Fruit fly (Drosophila melanogaster) whole organism, embryonic: Measurements from ENCODE around the gene Jarid2.

ENCODE experiments used
- ATbp ChIP-seq: fragments of 200-800 bp; sonication (Bioruptor generic); optimal IDR thresholded peaks from 2 replicates; lab custom pipeline; 2017; ENCODE audit warnings: missing biosample characterization, mild to moderate bottlenecking, missing genetic modification characterization, missing genetic modification reagents
- Bgb ChIP-seq: fragments of 200-800 bp; sonication (Bioruptor generic); IDR thresholded peaks from 2 replicates; pipeline ENCODE4 v1.3.6; 2022; ENCODE audit warnings: missing biosample characterization, missing genetic modification characterization; ENCODE audit not compliant: partially characterized antibody
- Bteb2 ChIP-seq: fragments of 200-800 bp; sonication (Bioruptor generic); optimal IDR thresholded peaks from 2 replicates; lab custom pipeline; 2016; ENCODE audit warnings: missing biosample characterization, missing genetic modification characterization
- CG10366 ChIP-seq: fragments of 200-800 bp; sonication (Bioruptor generic); IDR thresholded peaks from 2 replicates; pipeline ENCODE4 v1.3.6; 2022; ENCODE audit warnings: missing biosample characterization, missing genetic modification characterization
- CG1233 ChIP-seq: fragments of 200-800 bp; sonication (Bioruptor generic); optimal IDR thresholded peaks from 4 replicates; lab custom pipeline; 2018; ENCODE audit warnings: missing biosample characterization, mild to moderate bottlenecking, missing genetic modification characterization
- CG14441 ChIP-seq: fragments of 200-800 bp; sonication (Bioruptor generic); IDR thresholded peaks from 2 replicates; pipeline ENCODE4 v1.3.6; 2022; ENCODE audit warnings: missing biosample characterization, missing genetic modification characterization
- CG16779 ChIP-seq: fragments of 200-800 bp; sonication (Bioruptor generic); IDR thresholded peaks from 2 replicates; pipeline ENCODE4 v1.3.6; 2022; ENCODE audit warnings: missing biosample characterization, missing genetic modification characterization
- CG2116 ChIP-seq: fragments of 200-800 bp; sonication (Bioruptor generic); optimal IDR thresholded peaks from 3 replicates; lab custom pipeline; 2018; ENCODE audit warnings: missing biosample characterization, mild to moderate bottlenecking, missing genetic modification characterization
- CG2202 ChIP-seq: fragments of 200-800 bp; sonication (Bioruptor generic); optimal IDR thresholded peaks from 2 replicates; lab custom pipeline; 2018; ENCODE audit warnings: missing biosample characterization, mild to moderate bottlenecking, missing genetic modification characterization
- CG31388 ChIP-seq: fragments of 200-800 bp; sonication (Bioruptor generic); optimal IDR thresholded peaks from 2 replicates; lab custom pipeline; 2016; ENCODE audit warnings: missing biosample characterization, missing genetic modification characterization
- CG3281 ChIP-seq: fragments of 200-800 bp; sonication (Bioruptor generic); optimal IDR thresholded peaks from 3 replicates; lab custom pipeline; 2017; ENCODE audit warnings: missing biosample characterization, mild to moderate bottlenecking, missing genetic modification characterization
- CG4360 ChIP-seq: fragments of 200-800 bp; sonication (Bioruptor generic); IDR thresholded peaks from 2 replicates; pipeline ENCODE4 v1.3.6; 2022; ENCODE audit warnings: missing biosample characterization, missing genetic modification characterization
- D ChIP-seq, 2 experiments: fragments of 200-800 bp in 1 of 2; fragments of >200 bp in 1 of 2; sonication (Bioruptor generic) in 1 of 2; optimal IDR thresholded peaks; 2 replicates in 1 of 2; 3 replicates in 1 of 2; lab custom pipeline; 2017; ENCODE audit warnings: mild to moderate bottlenecking in 1 of 2, missing biosample characterization in 1 of 2, missing genetic modification characterization in 1 of 2, missing genetic modification reagents in 1 of 2
- Dbx ChIP-seq: fragments of 200-800 bp; sonication (Bioruptor generic); IDR thresholded peaks from 3 replicates; pipeline ENCODE4 v1.3.6; 2022; ENCODE audit warnings: missing biosample characterization, missing genetic modification characterization
- Drgx ChIP-seq: fragments of 200-800 bp; sonication (Bioruptor generic); IDR thresholded peaks from 2 replicates; pipeline ENCODE4 v1.3.6; 2022; ENCODE audit warnings: missing biosample characterization, missing genetic modification characterization
- Elba2 ChIP-seq: fragments of 200-800 bp; sonication (Bioruptor generic); optimal IDR thresholded peaks from 3 replicates; lab custom pipeline; 2016; ENCODE audit warnings: missing biosample characterization, missing genetic modification characterization
- Ets65A ChIP-seq: fragments of 200-800 bp; sonication (Bioruptor generic); peaks from one replicate; lab custom pipeline; 2016; ENCODE audit warnings: missing biosample characterization, missing genetic modification characterization
- Hmr ChIP-seq: fragments of 200-800 bp; sonication (Bioruptor generic); optimal IDR thresholded peaks from 3 replicates; lab custom pipeline; 2017; ENCODE audit warnings: mild to moderate bottlenecking, missing biosample characterization, missing genetic modification reagents, missing genetic modification characterization
- Hr51 ChIP-seq, 2 experiments: fragments of 200-800 bp; sonication (Bioruptor generic); optimal IDR thresholded peaks; 2 replicates in 1 of 2; 3 replicates in 1 of 2; lab custom pipeline; 2016 to 2018; ENCODE audit warnings: missing biosample characterization in 2 of 2, missing genetic modification characterization in 2 of 2, mild to moderate bottlenecking in 1 of 2, moderate library complexity in 1 of 2
- Hr78 ChIP-seq, 2 experiments: fragments of 200-800 bp in 1 of 2; fragments of >200 bp in 1 of 2; sonication (Bioruptor generic) in 1 of 2; optimal IDR thresholded peaks; 2 replicates each; lab custom pipeline; 2017 to 2019; ENCODE audit warnings: missing biosample characterization in 2 of 2, missing genetic modification characterization in 2 of 2, mild to moderate bottlenecking in 1 of 2, moderate library complexity in 1 of 2
- Lhr ChIP-seq: fragments of 200-800 bp; sonication (Bioruptor generic); optimal IDR thresholded peaks from 3 replicates; lab custom pipeline; 2017; ENCODE audit warnings: mild to moderate bottlenecking, missing biosample characterization, missing genetic modification reagents, missing genetic modification characterization
- MBD-R2 ChIP-seq: fragments of 200-800 bp; sonication (Bioruptor generic); IDR thresholded peaks from 2 replicates; pipeline ENCODE4 v1.3.6; 2022; ENCODE audit warnings: missing biosample characterization, missing genetic modification characterization
- Med ChIP-seq: fragments of 200-800 bp; sonication (Bioruptor generic); peaks from one replicate; lab custom pipeline; 2016; ENCODE audit warnings: missing biosample characterization, missing genetic modification characterization, mild to moderate bottlenecking, inconsistent platforms, moderate library complexity
- Rx ChIP-seq: fragments of 200-800 bp; sonication (Bioruptor generic); IDR thresholded peaks from 2 replicates; pipeline ENCODE4 v1.3.6; 2022; ENCODE audit warnings: missing biosample characterization, missing genetic modification characterization
- Vsx1 ChIP-seq: fragments of 200-800 bp; sonication (Bioruptor generic); optimal IDR thresholded peaks from 2 replicates; lab custom pipeline; 2017; ENCODE audit warnings: missing biosample characterization, mild to moderate bottlenecking, missing genetic modification characterization, missing genetic modification reagents
- abd-A ChIP-seq: fragments of 200-800 bp; sonication (Bioruptor generic); optimal IDR thresholded peaks from 3 replicates; lab custom pipeline; 2019; ENCODE audit warnings: missing biosample characterization, mild to moderate bottlenecking, missing genetic modification characterization, moderate library complexity
- bbx ChIP-seq: fragments of 200-800 bp; sonication (Bioruptor generic); IDR thresholded peaks from 2 replicates; pipeline ENCODE4 v1.3.6; 2022; ENCODE audit warnings: missing biosample characterization, missing genetic modification characterization; ENCODE audit not compliant: partially characterized antibody
- bsh ChIP-seq, 2 experiments: fragments of 200-800 bp; sonication (Bioruptor generic); optimal IDR thresholded peaks; 2 replicates each; lab custom pipeline; 2017 to 2018; ENCODE audit warnings: mild to moderate bottlenecking in 2 of 2, missing biosample characterization in 2 of 2, missing genetic modification characterization in 2 of 2, moderate library complexity in 1 of 2
- cg ChIP-seq: fragments of 200-800 bp; sonication (Bioruptor generic); optimal IDR thresholded peaks from 3 replicates; lab custom pipeline; 2019; ENCODE audit warnings: missing biosample characterization, mild to moderate bottlenecking, missing genetic modification characterization, moderate library complexity
- fd102C ChIP-seq: fragments of 200-800 bp; sonication (Bioruptor generic); optimal IDR thresholded peaks from 2 replicates; lab custom pipeline; 2018; ENCODE audit warnings: missing biosample characterization, mild to moderate bottlenecking, missing genetic modification characterization, moderate library complexity
- fd96Cb ChIP-seq: fragments of 200-800 bp; sonication (Bioruptor generic); optimal IDR thresholded peaks from 2 replicates; lab custom pipeline; 2018; ENCODE audit warnings: missing biosample characterization, mild to moderate bottlenecking, missing genetic modification characterization, moderate library complexity
- gce ChIP-seq: fragments of 200-800 bp; sonication (Bioruptor generic); IDR thresholded peaks from 3 replicates; pipeline ENCODE4 v1.3.6; 2022; ENCODE audit warnings: missing biosample characterization, missing genetic modification characterization
- gsb ChIP-seq: fragments of 200-800 bp; sonication (Bioruptor generic); IDR thresholded peaks from 2 replicates; pipeline ENCODE4 v1.3.6; 2022; ENCODE audit warnings: missing biosample characterization, missing genetic modification characterization
- her ChIP-seq: fragments of 200-800 bp; sonication (Bioruptor generic); optimal IDR thresholded peaks from 2 replicates; lab custom pipeline; 2016; ENCODE audit warnings: missing biosample characterization, missing genetic modification characterization
- knrl ChIP-seq: fragments of 200-800 bp; sonication (Bioruptor generic); IDR thresholded peaks from 3 replicates; pipeline ENCODE4 v1.3.6; 2022; ENCODE audit warnings: missing biosample characterization, missing genetic modification characterization; ENCODE audit not compliant: partially characterized antibody
- mirr ChIP-seq: fragments of 200-800 bp; sonication (Bioruptor generic); optimal IDR thresholded peaks from 3 replicates; lab custom pipeline; 2018; ENCODE audit warnings: missing biosample characterization, mild to moderate bottlenecking, missing genetic modification characterization
- nom ChIP-seq: fragments of 200-800 bp; sonication (Bioruptor generic); optimal IDR thresholded peaks from 2 replicates; lab custom pipeline; 2017; ENCODE audit warnings: missing biosample characterization, missing genetic modification characterization, mild to moderate bottlenecking, moderate library complexity, missing genetic modification reagents
- pita ChIP-seq: fragments of 200-800 bp; sonication (Bioruptor generic); optimal IDR thresholded peaks from 2 replicates; lab custom pipeline; 2017; ENCODE audit warnings: missing biosample characterization, mild to moderate bottlenecking, missing genetic modification characterization
- repo ChIP-seq: fragments of 200-800 bp; sonication (Bioruptor generic); optimal IDR thresholded peaks from 2 replicates; lab custom pipeline; 2016; ENCODE audit warnings: missing biosample characterization, missing genetic modification characterization
- row ChIP-seq: fragments of 200-800 bp; sonication (Bioruptor generic); IDR thresholded peaks from 3 replicates; pipeline ENCODE4 v1.3.6; 2022; ENCODE audit warnings: missing biosample characterization, missing genetic modification characterization
- sqz ChIP-seq: fragments of 200-800 bp; sonication (Bioruptor generic); optimal IDR thresholded peaks from 3 replicates; lab custom pipeline; 2018; ENCODE audit warnings: missing biosample characterization, mild to moderate bottlenecking, missing genetic modification characterization
- tgo ChIP-seq: fragments of 200-800 bp; sonication (Bioruptor generic); IDR thresholded peaks from 3 replicates; pipeline ENCODE4 v1.3.6; 2022; ENCODE audit warnings: missing biosample characterization, missing genetic modification characterization
- tll ChIP-seq, 2 experiments: fragments of 200-800 bp in 1 of 2; fragments of >200 bp in 1 of 2; sonication (Bioruptor generic) in 1 of 2; optimal IDR thresholded peaks; 2 replicates each; lab custom pipeline; 2017 to 2019; ENCODE audit warnings: missing biosample characterization in 2 of 2, missing genetic modification characterization in 2 of 2, mild to moderate bottlenecking in 1 of 2, moderate library complexity in 1 of 2
- usp ChIP-seq: fragments of >200 bp; optimal IDR thresholded peaks from 2 replicates; lab custom pipeline; 2017; ENCODE audit warnings: missing biosample characterization, missing genetic modification characterization
- vfl ChIP-seq: fragments of 200-800 bp; sonication (Bioruptor generic); optimal IDR thresholded peaks from 2 replicates; lab custom pipeline; 2016; ENCODE audit warnings: missing biosample characterization, missing genetic modification characterization
- zen ChIP-seq: fragments of 200-800 bp; sonication (Bioruptor generic); optimal IDR thresholded peaks from 3 replicates; lab custom pipeline; 2018; ENCODE audit warnings: missing biosample characterization, mild to moderate bottlenecking, missing genetic modification characterization, moderate library complexity
- zen2 ChIP-seq: fragments of 200-800 bp; sonication (Bioruptor generic); IDR thresholded peaks from 3 replicates; pipeline ENCODE4 v1.3.6; 2022; ENCODE audit warnings: missing biosample characterization, missing genetic modification characterization; ENCODE audit not compliant: partially characterized antibody

Jarid2 gene

dm6 chr3L:9466595-9466994, 10.2 kb upstream of the Jarid2 start (continued):
- TF ChIP-seq CG14441 (no peak), Bgb (GFP tag; lab: Robert Waterston, UW) (no peak), sqz (GFP tag; lab: Kevin White, UChicago) (no peak), CG2116 (GFP tag; lab: Kevin White, UChicago) (no peak), usp (GFP tag; lab: Kevin White, UChicago) (no peak), CG1233 (GFP tag; lab: Kevin White, UChicago) (peak; percentile 31), Bteb2 (GFP tag; lab: Kevin White, UChicago) (no peak), pita (GFP tag; lab: Kevin White, UChicago) (no peak), CG10366 (GFP tag; lab: Robert Waterston, UW) (no peak), CG2202 (no peak), her (GFP tag; lab: Kevin White, UChicago) (no peak), gce (GFP tag; lab: Robert Waterston, UW) (no peak), bbx (GFP tag; lab: Robert Waterston, UW) (no peak), CG16779 (GFP tag; lab: Robert Waterston, UW) (no peak), CG3281 (peak; percentile 38), MBD-R2 (GFP tag; lab: Robert Waterston, UW) (no peak), CG31388 (GFP tag; lab: Kevin White, UChicago) (no peak), tgo (GFP tag; lab: Robert Waterston, UW) (no peak), knrl (GFP tag; lab: Robert Waterston, UW) (no peak), Hr78 (GFP tag; optimal IDR thresholded peaks at IDR 0.05; lab: Kevin White, UChicago) (no peak), fd96Cb (tag; lab: Kevin White, UChicago) (no peak)

- TF ChIP-seq Vsx1 (GFP tag; lab: Kevin White, UChicago) (no peak), gsb (no peak), Lhr (GFP tag; lab: Kevin White, UChicago) (no peak), Rx (GFP tag; lab: Robert Waterston, UW) (no peak), Ets65A (GFP tag; lab: Kevin White, UChicago) (peak; percentile 68), Dbx (GFP tag; lab: Robert Waterston, UW) (no peak)
- TF ChIP-seq, all 482 proteins: peak for 1
These were observed 9.6 kb upstream of the Jarid2 start for dm6 chr3L:9467267-9467666.

dm6 chr3L:9467763-9468206, 9.1 kb upstream of the Jarid2 start:
- TF ChIP-seq fd102C (peak; percentile 62), ATbp (GFP tag; lab: Kevin White, UChicago) (peak; percentile 2), Elba2 (GFP tag; lab: Kevin White, UChicago) (peak; percentile 73), zen2 (no peak), D (optimal IDR thresholded peaks at IDR 0.05; lab: Kevin White, UChicago) (peak; percentile 26), D (GFP tag; optimal IDR thresholded peaks at IDR 0.05; lab: Kevin White, UChicago) (no peak), Drgx (peak; percentile 68), tll (GFP tag; optimal IDR thresholded peaks at IDR 0.05; lab: Kevin White, UChicago) (peak in 1 of 2 experiments; percentile 95), sqz (GFP tag; lab: Kevin White, UChicago) (peak; percentile 13), Hr51 (GFP tag; optimal IDR thresholded peaks at IDR 0.05; lab: Kevin White, UChicago) (peak in 1 of 2 experiments; percentile 43), abd-A (peak; percentile 53), bsh (GFP tag; optimal IDR thresholded peaks at IDR 0.05; lab: Kevin White, UChicago) (peak in 1 of 2 experiments; percentile 59), cg (GFP tag; lab: Kevin White, UChicago) (peak; percentile 52), zen (tag; lab: Kevin White, UChicago) (peak; percentile 38), Med (GFP tag; lab: Kevin White, UChicago) (peak; percentile 70), row (GFP tag; lab: Robert Waterston, UW) (no peak), mirr (peak; percentile 46), vfl (no peak), nom (GFP tag; lab: Kevin White, UChicago) (peak; percentile 87), CG4360 (GFP tag; lab: Robert Waterston, UW) (peak; percentile 88), repo (GFP tag; lab: Kevin White, UChicago) (no peak), Hmr (no peak)
